Worm (Caenorhabditis elegans) whole organism, young adult: ENCODE data around the gene cpin-1.
A peak's percentile ranks its signal among the peaks of the same experiment; 100 is the strongest.

Source experiments
- D2030.7 ChIP-seq: fragments of 200-800 bp; sonication (Bioruptor generic); IDR thresholded peaks from 2 replicates; pipeline ENCODE4 v1.3.6; 2022; ENCODE audit warnings: missing genetic modification reagents, missing genetic modification characterization, missing compliant biosample characterization
- F10E7.11 ChIP-seq: sonication (generic microtip); optimal IDR thresholded peaks from 2 replicates; lab custom pipeline; 2017; ENCODE audit warnings: mild to moderate bottlenecking, missing genetic modification characterization, moderate library complexity, missing compliant biosample characterization
- K11D2.4 ChIP-seq: fragments of 200-800 bp; sonication (Bioruptor generic); IDR thresholded peaks from 2 replicates; pipeline ENCODE4 v1.3.6; 2022; ENCODE audit warnings: missing genetic modification reagents, missing genetic modification characterization, missing compliant biosample characterization
- K12H6.12 ChIP-seq: fragments of 200-800 bp; sonication (Bioruptor generic); optimal IDR thresholded peaks from 2 replicates; lab custom pipeline; 2018; ENCODE audit warnings: mild to moderate bottlenecking, missing genetic modification characterization, missing compliant biosample characterization
- T07F8.4 ChIP-seq: sonication (generic microtip); optimal IDR thresholded peaks from 2 replicates; lab custom pipeline; 2016; ENCODE audit warnings: mild to moderate bottlenecking, missing genetic modification characterization, moderate library complexity, missing compliant biosample characterization
- T26A5.8 ChIP-seq: sonication (generic microtip); optimal IDR thresholded peaks from 2 replicates; lab custom pipeline; 2016; ENCODE audit warnings: missing genetic modification characterization, missing compliant biosample characterization
- Y67H2A.10 ChIP-seq: fragments of 200-800 bp; sonication (Bioruptor generic); conservative IDR thresholded peaks from 2 replicates; pipeline ENCODE4 v1.3.6; 2022; ENCODE audit warnings: missing genetic modification reagents, missing genetic modification characterization, missing compliant biosample characterization
- Y79H2A.3 ChIP-seq: fragments of 200-800 bp; sonication (Bioruptor generic); conservative IDR thresholded peaks from 2 replicates; pipeline ENCODE4 v1.3.6; 2022; ENCODE audit warnings: missing genetic modification reagents, missing genetic modification characterization, missing compliant biosample characterization
- aptf-2 ChIP-seq: fragments of 200-800 bp; sonication (Bioruptor generic); conservative IDR thresholded peaks from 2 replicates; pipeline ENCODE4 v1.3.6; 2022; ENCODE audit warnings: missing genetic modification reagents, missing genetic modification characterization, missing compliant biosample characterization
- aptf-3 ChIP-seq: fragments of 200-800 bp; sonication (Bioruptor generic); IDR thresholded peaks from 2 replicates; pipeline ENCODE4 v1.3.6; 2022; ENCODE audit warnings: missing genetic modification characterization, missing compliant biosample characterization
- atf-7 ChIP-seq: sonication (generic microtip); optimal IDR thresholded peaks from 2 replicates; lab custom pipeline; 2017; ENCODE audit warnings: mild to moderate bottlenecking, missing genetic modification characterization, missing compliant biosample characterization
- athp-1 ChIP-seq: sonication (generic microtip); optimal IDR thresholded peaks from 2 replicates; lab custom pipeline; 2017; ENCODE audit warnings: mild to moderate bottlenecking, missing genetic modification characterization, missing compliant biosample characterization
- cebp-2 ChIP-seq: fragments of 200-800 bp; sonication (Bioruptor generic); IDR thresholded peaks from 2 replicates; pipeline ENCODE4 v1.3.6; 2022; ENCODE audit warnings: missing genetic modification characterization, missing compliant biosample characterization
- die-1 ChIP-seq: sonication (generic microtip); optimal IDR thresholded peaks from 2 replicates; lab custom pipeline; 2016; ENCODE audit warnings: missing genotype, mild to moderate bottlenecking, missing genetic modification characterization, missing compliant biosample characterization
- dpl-1 ChIP-seq: fragments of 150-350 bp; optimal IDR thresholded peaks from 2 replicates; lab custom pipeline; 2014; ENCODE audit warnings: missing biosample characterization, missing genetic modification reagents, missing genetic modification characterization
- egl-18 ChIP-seq: fragments of 200-800 bp; sonication (Bioruptor generic); IDR thresholded peaks from 2 replicates; pipeline ENCODE4 v1.3.6; 2022; ENCODE audit warnings: missing genetic modification reagents, missing genetic modification characterization, missing compliant biosample characterization
- egrh-3 ChIP-seq: fragments of 200-800 bp; sonication (Bioruptor generic); IDR thresholded peaks from 2 replicates; pipeline ENCODE4 v1.3.6; 2022; ENCODE audit warnings: missing genetic modification reagents, missing genetic modification characterization, missing compliant biosample characterization
- gei-17 ChIP-seq: fragments of 200-800 bp; sonication (Bioruptor generic); optimal IDR thresholded peaks from 2 replicates; lab custom pipeline; 2018; ENCODE audit warnings: mild to moderate bottlenecking, missing genetic modification characterization, missing compliant biosample characterization
- hlh-26 ChIP-seq: fragments of 200-800 bp; sonication (Bioruptor generic); conservative IDR thresholded peaks from 2 replicates; pipeline ENCODE4 v1.3.6; 2022; ENCODE audit warnings: missing genetic modification reagents, missing genetic modification characterization, missing compliant biosample characterization
- hmg-1.2 ChIP-seq: fragments of 200-800 bp; sonication (Bioruptor generic); IDR thresholded peaks from 2 replicates; pipeline ENCODE4 v1.3.6; 2022; ENCODE audit warnings: missing genetic modification reagents, missing genetic modification characterization, missing compliant biosample characterization
- hsf-1 ChIP-seq: fragments of 200-800 bp; sonication (Bioruptor generic); IDR thresholded peaks from 2 replicates; pipeline ENCODE4 v1.3.6; 2022; ENCODE audit warnings: missing genetic modification reagents, missing genetic modification characterization, missing compliant biosample characterization
- lin-26 ChIP-seq: fragments of 200-800 bp; sonication (Bioruptor generic); IDR thresholded peaks from 2 replicates; pipeline ENCODE4 v1.3.6; 2022; ENCODE audit warnings: missing genetic modification reagents, missing genetic modification characterization, missing compliant biosample characterization
- lir-1 ChIP-seq: fragments of 200-800 bp; sonication (Bioruptor generic); conservative IDR thresholded peaks from 2 replicates; pipeline ENCODE4 v1.3.6; 2022; ENCODE audit warnings: missing genetic modification reagents, missing genetic modification characterization, missing compliant biosample characterization
- madf-3 ChIP-seq: fragments of 200-800 bp; sonication (Bioruptor generic); IDR thresholded peaks from 2 replicates; pipeline ENCODE4 v1.3.6; 2022; ENCODE audit warnings: missing genetic modification reagents, missing genetic modification characterization, missing compliant biosample characterization
- mcd-1 ChIP-seq: fragments of 200-800 bp; sonication (Bioruptor generic); IDR thresholded peaks from 2 replicates; pipeline ENCODE4 v1.3.6; 2022; ENCODE audit warnings: missing genetic modification reagents, missing genetic modification characterization, missing compliant biosample characterization
- mes-4 ChIP-seq: sonication (generic microtip); optimal IDR thresholded peaks from 2 replicates; lab custom pipeline; 2016; ENCODE audit warnings: missing genotype, missing genetic modification characterization, missing compliant biosample characterization
- nfya-2 ChIP-seq: fragments of 200-800 bp; sonication (Bioruptor generic); IDR thresholded peaks from 2 replicates; pipeline ENCODE4 v1.3.6; 2022; ENCODE audit warnings: missing genetic modification reagents, missing genetic modification characterization, missing compliant biosample characterization
- nhr-80 ChIP-seq: sonication (generic microtip); optimal IDR thresholded peaks from 2 replicates; lab custom pipeline; 2016; ENCODE audit warnings: missing genetic modification characterization, missing compliant biosample characterization
- nhr-90 ChIP-seq: sonication (generic microtip); optimal IDR thresholded peaks from 2 replicates; lab custom pipeline; 2016; ENCODE audit warnings: missing genotype, mild to moderate bottlenecking, missing genetic modification characterization, missing compliant biosample characterization
- pha-4 ChIP-seq: fragments of 150-350 bp; sonication (generic microtip); optimal IDR thresholded peaks from 2 replicates; lab custom pipeline; 2014; ENCODE audit warnings: missing biosample characterization, missing genetic modification reagents, missing genetic modification characterization
- repo-1 ChIP-seq: sonication (generic microtip); optimal IDR thresholded peaks from 2 replicates; lab custom pipeline; 2017; ENCODE audit warnings: mild to moderate bottlenecking, missing genetic modification characterization, missing compliant biosample characterization
- rpc-1 ChIP-seq, 2 experiments: fragments of 150-350 bp in 1 of 2; sonication (generic microtip) in 1 of 2; optimal IDR thresholded peaks; 2 replicates each; lab custom pipeline; 2014 to 2018; ENCODE audit warnings: missing biosample characterization in 1 of 2, missing genetic modification characterization in 1 of 2, missing genetic modification reagents in 1 of 2, missing genotype in 1 of 2
- sdz-38 ChIP-seq: sonication (generic microtip); optimal IDR thresholded peaks from 2 replicates; lab custom pipeline; 2016; ENCODE audit warnings: missing genotype, missing genetic modification characterization, missing compliant biosample characterization
- sea-2 ChIP-seq: fragments of 200-800 bp; sonication (Bioruptor generic); IDR thresholded peaks from 2 replicates; pipeline ENCODE4 v1.3.6; 2022; ENCODE audit warnings: missing genetic modification characterization, missing compliant biosample characterization
- snpc-1.1 ChIP-seq: sonication (generic microtip); optimal IDR thresholded peaks from 2 replicates; lab custom pipeline; 2017; ENCODE audit warnings: missing genetic modification characterization, mild to moderate bottlenecking, missing compliant biosample characterization, antibody characterized with exemption, moderate library complexity, missing genotype, missing genetic modification reagents; ENCODE audit not compliant: insufficient read depth
- snpc-1.3 ChIP-seq: sonication (generic microtip); optimal IDR thresholded peaks from 2 replicates; lab custom pipeline; 2017; ENCODE audit warnings: missing genetic modification characterization, mild to moderate bottlenecking, missing compliant biosample characterization, antibody characterized with exemption, moderate library complexity, missing genotype, missing genetic modification reagents; ENCODE audit not compliant: insufficient read depth
- snpc-4 ChIP-seq, 5 experiments: fragments of 150-350 bp in 1 of 5; sonication (generic microtip) in 4 of 5; optimal IDR thresholded peaks; 2 replicates each; lab custom pipeline; 2014 to 2018; ENCODE audit warnings: missing genetic modification characterization in 5 of 5, missing biosample characterization in 3 of 5, antibody characterized with exemption in 2 of 5, mild to moderate bottlenecking in 2 of 5, missing compliant biosample characterization in 2 of 5, missing genotype in 2 of 5, moderate library complexity in 2 of 5, missing genetic modification reagents in 1 of 5
- somi-1 ChIP-seq: fragments of 200-800 bp; sonication (Bioruptor generic); optimal IDR thresholded peaks from 2 replicates; lab custom pipeline; 2018; ENCODE audit warnings: mild to moderate bottlenecking, missing genetic modification characterization, missing compliant biosample characterization
- tbx-9 ChIP-seq: sonication (generic microtip); optimal IDR thresholded peaks from 2 replicates; lab custom pipeline; 2016; ENCODE audit warnings: borderline replicate concordance, missing genetic modification characterization, inconsistent platforms, missing compliant biosample characterization
- tlf-1 ChIP-seq: fragments of 200-800 bp; sonication (Bioruptor generic); optimal IDR thresholded peaks from 2 replicates; lab custom pipeline; 2018; ENCODE audit warnings: mild to moderate bottlenecking, missing genetic modification characterization, missing compliant biosample characterization
- unc-130 ChIP-seq: sonication (generic microtip); optimal IDR thresholded peaks from 2 replicates; lab custom pipeline; 2016; ENCODE audit warnings: missing genetic modification reagents, missing genetic modification characterization, missing compliant biosample characterization
- xnd-1 ChIP-seq: sonication (generic microtip); optimal IDR thresholded peaks from 2 replicates; lab custom pipeline; 2016; ENCODE audit warnings: missing genotype, missing genetic modification reagents, missing genetic modification characterization, missing compliant biosample characterization
- zfh-2 ChIP-seq: fragments of 200-800 bp; sonication (Bioruptor generic); conservative IDR thresholded peaks from 2 replicates; pipeline ENCODE4 v1.3.6; 2022; ENCODE audit warnings: missing genetic modification reagents, missing genetic modification characterization, missing compliant biosample characterization
- zim-3 ChIP-seq: sonication (generic microtip); optimal IDR thresholded peaks from 2 replicates; lab custom pipeline; 2017; ENCODE audit warnings: mild to moderate bottlenecking, missing genetic modification characterization, moderate library complexity, missing compliant biosample characterization
- ztf-25 ChIP-seq: fragments of 200-800 bp; sonication (Bioruptor generic); IDR thresholded peaks from 2 replicates; pipeline ENCODE4 v1.3.6; 2022; ENCODE audit warnings: missing genetic modification reagents, missing genetic modification characterization, missing compliant biosample characterization
- ztf-26 ChIP-seq: sonication (generic microtip); optimal IDR thresholded peaks from 2 replicates; lab custom pipeline; 2017; ENCODE audit warnings: missing genetic modification characterization, missing compliant biosample characterization
- ztf-3 ChIP-seq: fragments of 200-800 bp; sonication (Bioruptor generic); optimal IDR thresholded peaks from 2 replicates; lab custom pipeline; 2018; ENCODE audit warnings: mild to moderate bottlenecking, missing genetic modification characterization, missing compliant biosample characterization
- ztf-6 ChIP-seq: fragments of 200-800 bp; sonication (Bioruptor generic); IDR thresholded peaks from 2 replicates; pipeline ENCODE4 v1.3.6; 2022; ENCODE audit warnings: missing genetic modification reagents, missing genetic modification characterization, missing compliant biosample characterization

Gene cpin-1

ce11 chrIV:9440880-9441336 is 9.6 kb upstream of the cpin-1 start, which contains the start of gene idh-1 (continued):
- peak; percentile 75 for TF ChIP-seq tlf-1
- TF ChIP-seq Y67H2A.10, result no peak; the same call in 1 of the 2 replicates
- TF ChIP-seq cebp-2, result no peak
- no peak for TF ChIP-seq ztf-26
- no peak for TF ChIP-seq F10E7.11 (tag; lab: Kevin White, UChicago)
- TF ChIP-seq dpl-1 (GFP tag; lab: Kevin White, UChicago), result peak; percentile 88
- TF ChIP-seq snpc-4 (GFP tag; optimal IDR thresholded peaks at IDR 0.05; lab: Kevin White, UChicago), result no peak
- TF ChIP-seq snpc-4 (tag; optimal IDR thresholded peaks at IDR 0.05; lab: Kevin White, UChicago), result peak; percentile 14 to 79 (median 38)
- TF ChIP-seq unc-130, result no peak
- TF ChIP-seq egrh-3 (GFP tag; lab: Robert Waterston, UW), result no peak
- TF ChIP-seq sdz-38, result no peak
- no peak for TF ChIP-seq T07F8.4 (tag; lab: Kevin White, UChicago)
- TF ChIP-seq nhr-80 (tag; lab: Kevin White, UChicago), result peak; percentile 20
- peak; percentile 42 for TF ChIP-seq zim-3 (tag; lab: Kevin White, UChicago)
- TF ChIP-seq hmg-1.2 (GFP tag; lab: Robert Waterston, UW), result peak; percentile 58
- TF ChIP-seq athp-1 (tag; lab: Kevin White, UChicago), result no peak
- TF ChIP-seq lir-1, result no peak; the same call in 1 of the 2 replicates
- no peak for TF ChIP-seq lin-26
- peak; percentile 68 for TF ChIP-seq mcd-1 (GFP tag; lab: Robert Waterston, UW)
- TF ChIP-seq K12H6.12 (tag; lab: Kevin White, UChicago), result no peak
- TF ChIP-seq snpc-1.1 (tag; lab: Kevin White, UChicago), result peak; percentile 68
- no peak for TF ChIP-seq atf-7
- TF ChIP-seq rpc-1 (optimal IDR thresholded peaks at IDR 0.05; lab: Kevin White, UChicago), result no peak
- TF ChIP-seq rpc-1 (tag; optimal IDR thresholded peaks at IDR 0.05; lab: Kevin White, UChicago), result no peak
- no peak for TF ChIP-seq nhr-90 (tag; lab: Kevin White, UChicago)
- TF ChIP-seq Y79H2A.3 (GFP tag; lab: Robert Waterston, UW), result no peak
- TF ChIP-seq gei-17 (GFP tag; lab: Kevin White, UChicago), result no peak
- no peak for TF ChIP-seq aptf-2 (GFP tag; lab: Robert Waterston, UW)
- TF ChIP-seq zfh-2, result peak; percentile 62; the same call in 1 of the 2 replicates
- TF ChIP-seq T26A5.8 (tag; lab: Kevin White, UChicago), result no peak
- TF ChIP-seq egl-18 (GFP tag; lab: Robert Waterston, UW), result no peak
- TF ChIP-seq snpc-1.3 (tag; lab: Kevin White, UChicago), result peak; percentile 61
- TF ChIP-seq madf-3 (GFP tag; lab: Robert Waterston, UW), result 0 out of 2 replicates have a peak, but pooled peaks have one; percentile 55
- no peak for TF ChIP-seq repo-1
- TF ChIP-seq ztf-6 (GFP tag; lab: Robert Waterston, UW), result no peak
- peak; percentile 65 for TF ChIP-seq hsf-1 (GFP tag; lab: Robert Waterston, UW)
- peak; percentile 87 for TF ChIP-seq D2030.7 (GFP tag; lab: Robert Waterston, UW)
- no peak for TF ChIP-seq nfya-2 (GFP tag; lab: Robert Waterston, UW)
- no peak for TF ChIP-seq K11D2.4 (GFP tag; lab: Robert Waterston, UW)
- peak; percentile 58 for TF ChIP-seq somi-1 (GFP tag; lab: Kevin White, UChicago)
- no peak for TF ChIP-seq pha-4 (tag; lab: Kevin White, UChicago)
- TF ChIP-seq sea-2 (GFP tag; lab: Robert Waterston, UW), result no peak
- peak; percentile 23 for TF ChIP-seq tbx-9 (tag; lab: Kevin White, UChicago)
- TF ChIP-seq mes-4 (tag; lab: Kevin White, UChicago), result no peak
- TF ChIP-seq aptf-3, result no peak
- peak; percentile 77 for TF ChIP-seq xnd-1 (tag; lab: Kevin White, UChicago)
- TF ChIP-seq hlh-26, result no peak
- TF ChIP-seq die-1, result no peak
- no peak for TF ChIP-seq ztf-3
- no peak for TF ChIP-seq ztf-25 (GFP tag; lab: Robert Waterston, UW)
